Fruit fly (Drosophila melanogaster): Measurements from ENCODE around the gene Usp47.

DNA sequence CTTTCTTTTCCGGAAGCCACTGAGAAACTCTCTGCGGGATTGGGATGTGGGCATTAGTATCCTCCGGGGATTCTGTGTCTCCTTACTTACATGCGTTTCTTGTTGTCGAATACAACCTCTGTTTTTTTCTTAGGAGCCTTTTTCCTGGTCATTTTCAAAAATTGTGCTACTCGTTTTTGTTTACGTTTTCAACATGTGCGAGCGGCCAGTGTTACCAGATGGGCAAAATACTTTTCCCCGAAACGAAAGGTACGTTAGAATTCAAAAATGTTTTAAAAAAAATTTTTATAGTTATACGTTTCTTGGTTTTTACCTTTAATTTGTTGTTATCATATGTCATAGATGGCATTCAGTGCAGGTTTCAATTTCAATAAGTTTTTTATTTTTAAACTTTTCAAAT is 24.3 kb downstream of the Usp47 start, which contains the start of gene vito:
- TF ChIP-seq CG6792 (GFP tag; optimal IDR thresholded peaks at IDR 0.05) (no peak), ss (GFP tag; optimal IDR thresholded peaks at IDR 0.05) (no peak), acj6 (GFP tag; optimal IDR thresholded peaks at IDR 0.05) (no peak), CG11762 (GFP tag; optimal IDR thresholded peaks at IDR 0.05; ENCODE audit: insufficient read depth) (no peak), Eip93F (GFP tag; optimal IDR thresholded peaks at IDR 0.05) (no peak), CG11902 (GFP tag; optimal IDR thresholded peaks at IDR 0.05) (no peak), dac (GFP tag; optimal IDR thresholded peaks at IDR 0.05) (no peak), CG16779 (tag; optimal IDR thresholded peaks at IDR 0.05) (no peak), lz (GFP tag; optimal IDR thresholded peaks at IDR 0.05) (no peak)

Data from whole organism, prepupa.